Worm (Caenorhabditis elegans): ENCODE measurements around the gene Y57G11C.14.
A peak's percentile ranks its signal among the peaks of the same experiment; 100 is the strongest.

Y57G11C.14 gene

DNA sequence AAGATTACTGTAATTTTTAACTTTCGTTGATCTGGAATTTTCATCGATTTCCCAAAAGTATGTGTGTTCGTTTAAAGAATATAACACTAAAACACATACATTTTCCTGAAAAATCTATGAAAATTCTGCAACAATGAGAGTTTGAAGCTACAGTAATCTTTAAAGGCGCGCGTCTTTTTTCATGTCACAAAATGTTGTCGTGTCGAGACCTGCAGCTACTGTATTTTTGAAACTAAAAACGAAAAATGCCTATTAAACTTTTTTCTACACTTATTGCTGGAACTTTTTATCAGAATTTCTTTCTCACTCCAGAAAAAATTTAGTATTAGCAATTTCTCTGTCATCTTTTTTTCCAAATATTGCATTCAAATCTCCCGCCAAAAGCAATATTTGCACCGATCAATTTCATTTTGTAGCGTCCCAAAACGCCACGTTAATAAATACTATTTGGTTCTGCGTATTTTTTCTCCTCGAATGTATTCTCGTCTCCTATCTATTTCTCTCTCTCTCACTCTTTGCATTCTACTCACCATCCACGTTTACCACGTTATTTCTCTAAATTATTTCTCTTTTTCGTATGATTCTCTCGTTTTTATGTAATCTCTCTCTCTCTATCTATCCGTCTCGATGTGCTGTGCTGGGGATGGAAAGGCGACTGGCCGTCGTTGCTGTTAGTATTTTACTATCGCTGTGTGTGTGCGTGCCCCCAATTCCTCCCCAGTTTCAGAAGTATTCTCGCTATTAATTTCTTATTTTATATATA lies 12.6 kb upstream of the Y57G11C.14 start, which contains the start of gene melo-1 (continued):
- TF ChIP-seq aha-1 (tag; optimal IDR thresholded peaks at IDR 0.05) = no peak
- TF ChIP-seq nhr-19 (GFP tag; conservative IDR thresholded peaks at IDR 0.05) = peak; percentile 27
- TF ChIP-seq ceh-8 (GFP tag; optimal IDR thresholded peaks at IDR 0.05) = no peak
- TF ChIP-seq lin-35 (GFP tag; optimal IDR thresholded peaks at IDR 0.05) = peak; percentile 51 to 66
- no peak for TF ChIP-seq fkh-8 (tag; optimal IDR thresholded peaks at IDR 0.05)
- TF ChIP-seq elt-2 (tag; optimal IDR thresholded peaks at IDR 0.05) = peak; percentile 33

- peak; percentile 55 for TF ChIP-seq nhr-85 (tag)
- TF ChIP-seq lin-35 (GFP tag; optimal IDR thresholded peaks at IDR 0.05) = no peak
- TF ChIP-seq nhr-237 (tag; optimal IDR thresholded peaks at IDR 0.05) = no peak
- peak; percentile 5 for TF ChIP-seq aly-2 (tag; optimal IDR thresholded peaks at IDR 0.05)
- no peak for TF ChIP-seq blmp-1 (tag; optimal IDR thresholded peaks at IDR 0.05)
- TF ChIP-seq ceh-90 (tag; optimal IDR thresholded peaks at IDR 0.05) = no peak
- TF ChIP-seq Y116A8C.19 (tag; optimal IDR thresholded peaks at IDR 0.05; ENCODE audit: borderline replicate concordance) = no peak
- TF ChIP-seq mep-1 (tag; optimal IDR thresholded peaks at IDR 0.05) = no peak
- no peak for TF ChIP-seq unc-98 (GFP tag; IDR thresholded peaks at IDR 0.05)
- no peak for TF ChIP-seq ces-1 (GFP tag; optimal IDR thresholded peaks at IDR 0.05)
- TF ChIP-seq unc-30 (tag; optimal IDR thresholded peaks at IDR 0.05) = no peak
- TF ChIP-seq ceh-88 (GFP tag; IDR thresholded peaks at IDR 0.05) = no peak
Measured at ce11 chrIV:14790579-14790978, 8.5 kb upstream of the Y57G11C.14 start.

DNA sequence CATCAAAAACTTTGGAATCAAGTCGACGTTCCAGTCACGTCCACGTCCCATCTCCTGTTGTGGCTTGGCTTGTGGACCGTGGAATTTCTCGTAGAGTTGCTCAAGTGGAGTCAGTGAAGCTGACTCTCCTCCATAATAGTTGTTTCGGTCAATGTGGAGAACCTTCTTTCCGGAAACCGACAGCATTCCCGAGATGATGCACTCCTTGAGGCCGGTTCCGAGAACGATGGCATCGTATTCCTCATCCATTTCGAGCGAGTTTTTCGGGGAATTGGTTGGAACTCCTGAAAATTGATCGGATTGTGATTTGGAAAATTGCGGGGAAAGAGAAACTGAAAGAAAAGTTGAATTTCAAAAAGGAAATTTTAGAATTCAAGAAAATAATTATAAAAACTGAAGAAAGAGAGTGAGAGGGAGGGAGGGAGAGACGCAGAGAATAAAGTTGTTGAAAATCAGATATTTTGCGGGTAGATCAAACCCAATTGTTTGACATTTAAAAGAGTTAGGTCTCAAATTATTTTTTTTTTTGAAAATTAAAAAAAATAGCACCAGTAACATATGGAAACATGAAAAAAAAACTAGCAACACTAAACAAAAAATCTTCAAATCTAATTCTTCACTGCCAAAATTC lies 6.4 kb upstream of the Y57G11C.14 start, which contains the start of gene gdi-1:
gdi-1 (minus strand) TSS at position 286 of the 631 bp plus-strand sequence.
- TF ChIP-seq ztf-4 (tag; optimal IDR thresholded peaks at IDR 0.05) = peak; percentile 12
- TF ChIP-seq lin-39 (tag; optimal IDR thresholded peaks at IDR 0.05) = no peak
- TF ChIP-seq tlp-1 (tag; optimal IDR thresholded peaks at IDR 0.05) = no peak

- TF ChIP-seq pqm-1 (tag; optimal IDR thresholded peaks at IDR 0.05) = no peak
- peak; percentile 23 for TF ChIP-seq nhr-90 (tag; optimal IDR thresholded peaks at IDR 0.05; ENCODE audit: poor library complexity)
- TF ChIP-seq mab-9 (GFP tag; IDR thresholded peaks at IDR 0.05) = no peak
- no peak for TF ChIP-seq hlh-4 (tag; optimal IDR thresholded peaks at IDR 0.05)
- no peak for TF ChIP-seq lir-3 (tag; optimal IDR thresholded peaks at IDR 0.05; ENCODE audit: poor library complexity)
- no peak for TF ChIP-seq Y116A8C.19 (tag; optimal IDR thresholded peaks at IDR 0.05; ENCODE audit: borderline replicate concordance)
- no peak for TF ChIP-seq nhr-77 (tag; optimal IDR thresholded peaks at IDR 0.05)
- no peak for TF ChIP-seq ces-1 (GFP tag; optimal IDR thresholded peaks at IDR 0.05)
- no peak for TF ChIP-seq elt-2 (tag; optimal IDR thresholded peaks at IDR 0.05)
- peak; percentile 53 for TF ChIP-seq C16A3.4 (tag; optimal IDR thresholded peaks at IDR 0.05)
- TF ChIP-seq tlp-1 (tag; optimal IDR thresholded peaks at IDR 0.05) = no peak
- TF ChIP-seq unc-62 (GFP tag; optimal IDR thresholded peaks at IDR 0.05) = no peak
- TF ChIP-seq ceh-8 (GFP tag; optimal IDR thresholded peaks at IDR 0.05) = no peak
- TF ChIP-seq lsy-2 (tag; optimal IDR thresholded peaks at IDR 0.05) = peak; percentile 33 to 46
- TF ChIP-seq snpc-4 (tag; optimal IDR thresholded peaks at IDR 0.05) = no peak
- no peak for TF ChIP-seq egl-27 (tag; optimal IDR thresholded peaks at IDR 0.05)
- no peak for TF ChIP-seq sptf-1 (tag; optimal IDR thresholded peaks at IDR 0.05)
- TF ChIP-seq mep-1 (tag; optimal IDR thresholded peaks at IDR 0.05) = peak; percentile 65
- peak; percentile 38 for TF ChIP-seq jun-1 (tag; optimal IDR thresholded peaks at IDR 0.05)
- TF ChIP-seq lin-14 (GFP tag; optimal IDR thresholded peaks at IDR 0.05) = peak; percentile 86
- TF ChIP-seq hpl-2 (GFP tag; optimal IDR thresholded peaks at IDR 0.05) = no peak
- TF ChIP-seq grh-1 (GFP tag; IDR thresholded peaks at IDR 0.05) = no peak
- no peak for TF ChIP-seq sup-37 (GFP tag; optimal IDR thresholded peaks at IDR 0.05)
- no peak for TF ChIP-seq vab-15 (tag; optimal IDR thresholded peaks at IDR 0.05)
- TF ChIP-seq F16B12.6 (tag; optimal IDR thresholded peaks at IDR 0.05) = no peak
- peak in 1 of 6 experiments; percentile 63 for TF ChIP-seq elt-3 (tag; optimal IDR thresholded peaks at IDR 0.05)
- TF ChIP-seq nhr-19 (GFP tag; conservative IDR thresholded peaks at IDR 0.05) = peak; percentile 15; the same call in 1 of the 2 replicates
- TF ChIP-seq zag-1 (tag; optimal IDR thresholded peaks at IDR 0.05) = no peak
- no peak for TF ChIP-seq ama-1 (optimal IDR thresholded peaks at IDR 0.05)
- TF ChIP-seq sox-4 (tag; optimal IDR thresholded peaks at IDR 0.05) = no peak
- TF ChIP-seq nhr-12 (tag; optimal IDR thresholded peaks at IDR 0.05) = no peak
Measured at ce11 chrIV:14793900-14794624, 5.0 kb upstream of the Y57G11C.14 start.
